Worm (Caenorhabditis elegans) whole organism, early embryonic: Measurements from ENCODE around the gene srv-14.

Source experiments
- B0310.2 ChIP-seq: sonication (generic microtip); optimal IDR thresholded peaks from 2 replicates; lab custom pipeline; 2016; ENCODE audit warnings: mild to moderate bottlenecking, missing genetic modification characterization, missing compliant biosample characterization
- F13C5.2 ChIP-seq: sonication (generic microtip); optimal IDR thresholded peaks from 2 replicates; lab custom pipeline; 2017; ENCODE audit warnings: mild to moderate bottlenecking, missing genetic modification characterization, inconsistent platforms, missing compliant biosample characterization
- aly-1 ChIP-seq: sonication (generic microtip); optimal IDR thresholded peaks from 2 replicates; lab custom pipeline; 2016; ENCODE audit warnings: missing genetic modification characterization, missing compliant biosample characterization
- ama-1 ChIP-seq: fragments of 150-350 bp; optimal IDR thresholded peaks from 2 replicates; lab custom pipeline; 2014
- ceh-13 ChIP-seq: fragments of 200-800 bp; sonication (Bioruptor generic); optimal IDR thresholded peaks from 2 replicates; lab custom pipeline; 2018; ENCODE audit warnings: mild to moderate bottlenecking, missing genetic modification characterization, missing compliant biosample characterization
- ceh-36 ChIP-seq: sonication (generic microtip); optimal IDR thresholded peaks from 2 replicates; lab custom pipeline; 2016; ENCODE audit warnings: missing genetic modification characterization, inconsistent platforms, missing compliant biosample characterization
- ets-7 ChIP-seq: sonication (generic microtip); optimal IDR thresholded peaks from 2 replicates; lab custom pipeline; 2016; ENCODE audit warnings: missing genotype, missing genetic modification characterization, missing compliant biosample characterization
- flt-1 ChIP-seq: fragments of 200-800 bp; sonication (Bioruptor generic); IDR thresholded peaks from 2 replicates; pipeline ENCODE4 v1.3.6; 2022; ENCODE audit warnings: missing genetic modification characterization, missing compliant biosample characterization
- hmbx-1 ChIP-seq: sonication (generic microtip); optimal IDR thresholded peaks from 2 replicates; lab custom pipeline; 2016; ENCODE audit warnings: mild to moderate bottlenecking, missing genetic modification characterization, missing compliant biosample characterization
- hmg-4 ChIP-seq: fragments of 200-800 bp; sonication (Bioruptor generic); optimal IDR thresholded peaks from 2 replicates; lab custom pipeline; 2018; ENCODE audit warnings: mild to moderate bottlenecking, missing genetic modification characterization, missing compliant biosample characterization
- hnd-1 ChIP-seq: sonication (generic microtip); optimal IDR thresholded peaks from 2 replicates; lab custom pipeline; 2016; ENCODE audit warnings: missing genetic modification characterization, missing compliant biosample characterization
- pes-1 ChIP-seq: fragments of 200-800 bp; sonication (Bioruptor generic); IDR thresholded peaks from 2 replicates; pipeline ENCODE4 v1.3.6; 2022; ENCODE audit warnings: missing genetic modification reagents, missing genetic modification characterization, missing compliant biosample characterization
- scrt-1 ChIP-seq: fragments of 200-800 bp; sonication (Bioruptor generic); IDR thresholded peaks from 2 replicates; pipeline ENCODE4 v1.3.6; 2022; ENCODE audit warnings: missing genetic modification characterization, missing compliant biosample characterization
- sea-1 ChIP-seq: fragments of 200-800 bp; sonication (Bioruptor generic); conservative IDR thresholded peaks from 2 replicates; pipeline ENCODE4 v1.3.6; 2022; ENCODE audit warnings: missing genetic modification characterization, missing compliant biosample characterization
- tbx-11 ChIP-seq: fragments of 200-800 bp; sonication (Bioruptor generic); IDR thresholded peaks from 2 replicates; pipeline ENCODE4 v1.3.6; 2022; ENCODE audit warnings: missing genetic modification characterization, missing compliant biosample characterization
- tbx-37 ChIP-seq: fragments of 200-800 bp; sonication (Bioruptor generic); conservative IDR thresholded peaks from 2 replicates; pipeline ENCODE4 v1.3.6; 2022; ENCODE audit warnings: missing genetic modification reagents, missing genetic modification characterization, missing compliant biosample characterization
- tra-4 ChIP-seq: sonication (generic microtip); optimal IDR thresholded peaks from 2 replicates; lab custom pipeline; 2017; ENCODE audit warnings: missing genetic modification characterization, missing compliant biosample characterization

The srv-14 gene

DNA sequence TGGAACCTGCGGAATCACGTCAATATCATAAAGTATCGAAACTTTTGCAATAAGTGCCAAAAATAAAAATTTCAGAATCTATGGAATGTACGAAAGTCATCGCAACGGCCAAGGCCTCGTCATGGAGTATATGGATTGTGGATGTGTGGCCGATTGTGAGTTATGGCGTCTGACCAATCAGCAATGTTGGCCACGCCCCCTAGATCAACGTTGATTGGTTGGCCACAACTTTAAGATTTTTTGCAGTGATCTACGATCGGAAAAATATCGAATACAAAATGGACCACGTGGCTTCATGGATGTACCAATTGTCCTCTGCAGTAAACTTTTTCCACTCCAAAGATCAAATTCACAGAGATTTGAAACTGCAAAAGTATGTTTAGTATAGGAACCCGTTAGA is 43.4 kb downstream of the srv-14 start:
- no peak for TF ChIP-seq B0310.2 (tag; lab: Kevin White, UChicago)
- no peak for TF ChIP-seq flt-1
- TF ChIP-seq ets-7 (tag; lab: Kevin White, UChicago), result no peak
- TF ChIP-seq pes-1 (GFP tag; lab: Robert Waterston, UW), result no peak
- TF ChIP-seq tbx-11 (GFP tag; lab: Robert Waterston, UW), result no peak
- no peak for TF ChIP-seq tbx-37 (GFP tag; lab: Robert Waterston, UW)
- no peak for TF ChIP-seq aly-1 (tag; lab: Kevin White, UChicago)
- TF ChIP-seq ceh-36 (tag; lab: Kevin White, UChicago), result no peak
- no peak for TF ChIP-seq sea-1 (GFP tag; lab: Robert Waterston, UW)

DNA sequence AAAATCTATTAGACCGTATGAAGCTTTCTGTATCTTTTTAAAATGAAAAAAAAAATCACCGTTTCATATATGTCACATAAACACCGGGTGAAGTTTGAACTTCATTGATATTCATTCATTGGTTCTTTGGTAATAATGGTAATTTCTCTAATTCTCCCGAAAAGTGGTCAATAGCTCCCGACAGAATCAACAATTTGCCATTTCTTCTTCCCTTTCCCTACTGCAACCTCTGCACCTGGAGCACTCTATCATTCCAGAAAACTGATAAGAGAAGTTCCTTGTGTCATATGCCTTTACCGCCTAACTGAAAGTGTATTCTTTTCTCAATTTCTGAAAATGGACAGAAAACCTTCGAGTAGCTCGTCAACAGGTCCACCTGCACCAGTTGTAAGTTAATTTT is 44.4 kb downstream of the srv-14 start, which contains the start of gene Y105C5A.24:
Gene Y105C5A.24, plus strand, starts transcription at position 220 of the 400 bp plus-strand sequence.
- TF ChIP-seq hmg-4 (GFP tag; lab: Kevin White, UChicago) (no peak), tra-4 (no peak), ceh-36 (tag; lab: Kevin White, UChicago) (no peak), scrt-1 (GFP tag; lab: Robert Waterston, UW) (no peak), B0310.2 (tag; lab: Kevin White, UChicago) (no peak), ama-1 (lab: Kevin White, UChicago) (no peak), tbx-37 (GFP tag; lab: Robert Waterston, UW) (no peak), hnd-1 (tag; lab: Kevin White, UChicago) (no peak), flt-1 (no peak), ceh-13 (GFP tag; lab: Kevin White, UChicago) (no peak)

DNA sequence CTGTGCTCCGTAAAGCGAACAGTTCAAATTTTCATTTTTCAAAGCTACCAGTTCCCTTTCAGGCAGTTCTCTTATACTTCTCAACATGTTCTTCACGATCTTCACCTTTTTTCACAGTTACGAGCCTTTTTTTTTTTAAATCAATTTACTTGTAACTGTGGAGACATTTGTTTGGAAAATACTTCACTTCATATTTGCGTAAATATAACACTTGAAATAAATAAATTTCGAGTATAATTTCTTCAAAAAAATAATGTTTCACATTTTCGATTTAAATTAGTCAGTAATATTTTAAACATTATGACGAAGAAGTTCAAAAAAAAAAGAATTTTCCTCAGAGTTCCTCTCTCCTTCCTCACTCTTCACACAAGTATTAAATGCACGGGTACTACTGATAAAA is 46.9 kb downstream of the srv-14 start, which contains the start of gene Y105C5A.1269:
Gene Y105C5A.1269, plus strand, starts transcription at position 301 of the 400 bp plus-strand sequence.
- TF ChIP-seq hmbx-1 (no peak), F13C5.2 (tag; lab: Kevin White, UChicago) (no peak), tbx-37 (GFP tag; lab: Robert Waterston, UW) (no peak), aly-1 (tag; lab: Kevin White, UChicago) (no peak), tra-4 (no peak), ceh-36 (tag; lab: Kevin White, UChicago) (no peak), ets-7 (tag; lab: Kevin White, UChicago) (no peak), hmg-4 (GFP tag; lab: Kevin White, UChicago) (no peak), ama-1 (lab: Kevin White, UChicago) (no peak), flt-1 (no peak), B0310.2 (tag; lab: Kevin White, UChicago) (no peak), scrt-1 (GFP tag; lab: Robert Waterston, UW) (no peak), sea-1 (GFP tag; lab: Robert Waterston, UW) (no peak), pes-1 (GFP tag; lab: Robert Waterston, UW) (no peak), ceh-13 (GFP tag; lab: Kevin White, UChicago) (no peak)

DNA sequence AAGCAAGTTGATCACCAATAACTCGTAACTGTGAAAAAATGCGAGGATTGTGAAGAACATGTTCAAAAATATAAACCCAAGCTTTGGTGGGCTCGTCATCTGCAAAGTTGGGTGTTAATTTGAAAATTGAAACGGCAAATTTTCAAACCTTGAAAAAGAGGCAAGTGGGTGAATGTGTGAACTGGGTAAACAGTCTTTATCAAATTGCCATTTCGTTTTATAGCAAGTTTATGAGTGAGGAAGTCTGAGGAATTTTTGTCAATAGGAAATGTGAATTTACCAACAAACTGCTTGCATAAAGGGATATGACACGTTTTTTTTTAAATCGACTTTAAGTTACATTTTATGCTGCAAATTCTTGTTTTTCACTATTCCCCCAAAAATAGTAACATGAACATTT is 47.5 kb downstream of the srv-14 start, which contains the start of gene Y105C5A.1270:
Gene Y105C5A.1270, minus strand, starts transcription at position 101 of the 400 bp plus-strand sequence.
- TF ChIP-seq tbx-37 (GFP tag; lab: Robert Waterston, UW) (no peak), ceh-36 (tag; lab: Kevin White, UChicago) (no peak), aly-1 (tag; lab: Kevin White, UChicago) (no peak), hmbx-1 (no peak), flt-1 (no peak), ceh-13 (GFP tag; lab: Kevin White, UChicago) (no peak), hnd-1 (tag; lab: Kevin White, UChicago) (no peak), ama-1 (lab: Kevin White, UChicago) (no peak), F13C5.2 (tag; lab: Kevin White, UChicago) (no peak), ets-7 (tag; lab: Kevin White, UChicago) (no peak), scrt-1 (GFP tag; lab: Robert Waterston, UW) (no peak), pes-1 (GFP tag; lab: Robert Waterston, UW) (no peak), sea-1 (GFP tag; lab: Robert Waterston, UW) (no peak), B0310.2 (tag; lab: Kevin White, UChicago) (no peak), tbx-11 (GFP tag; lab: Robert Waterston, UW) (no peak), tra-4 (no peak), hmg-4 (GFP tag; lab: Kevin White, UChicago) (no peak)

DNA sequence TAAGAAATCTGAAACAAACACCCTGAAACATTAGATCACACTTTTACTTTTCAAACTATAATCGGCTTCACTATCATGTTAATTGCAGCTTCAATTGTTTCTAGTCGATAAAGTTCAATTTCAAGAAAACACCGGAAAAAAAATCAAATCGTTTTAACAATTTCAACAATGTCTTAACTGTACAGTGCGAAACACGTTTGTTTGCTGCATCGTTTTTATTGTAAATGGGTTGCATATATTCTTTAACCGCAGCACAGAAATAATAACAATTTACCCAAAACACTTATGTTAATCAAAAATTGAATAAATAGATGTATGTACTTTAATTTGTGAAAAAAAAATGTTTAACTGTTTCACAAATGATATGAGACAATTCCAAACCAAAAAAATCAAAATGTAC is 50.0 kb downstream of the srv-14 start:
- TF ChIP-seq tra-4 (no peak), flt-1 (no peak), B0310.2 (tag; lab: Kevin White, UChicago) (no peak), hmbx-1 (no peak), ceh-13 (GFP tag; lab: Kevin White, UChicago) (no peak), tbx-11 (GFP tag; lab: Robert Waterston, UW) (no peak), scrt-1 (GFP tag; lab: Robert Waterston, UW) (no peak)
